Worm (Caenorhabditis elegans) whole organism, L1 larva: Measurements from ENCODE around the gene Y113G7A.13.
A peak's percentile ranks its signal among the peaks of the same experiment; 100 is the strongest.

Source experiments
- C16A3.4 ChIP-seq: fragments of 150-350 bp; optimal IDR thresholded peaks from 2 replicates; lab custom pipeline; 2014; ENCODE audit warnings: missing biosample characterization, missing genetic modification characterization
- C34B4.2 ChIP-seq: sonication (generic microtip); optimal IDR thresholded peaks from 2 replicates; lab custom pipeline; 2017; ENCODE audit warnings: mild to moderate bottlenecking, missing genetic modification characterization, missing compliant biosample characterization
- aha-1 ChIP-seq: fragments of 150-350 bp; optimal IDR thresholded peaks from 2 replicates; lab custom pipeline; 2014; ENCODE audit warnings: missing biosample characterization, missing genetic modification characterization
- ama-1 ChIP-seq: fragments of 150-350 bp; optimal IDR thresholded peaks from 2 replicates; lab custom pipeline; 2014
- ceh-63 ChIP-seq: fragments of 200-800 bp; sonication (Bioruptor generic); optimal IDR thresholded peaks from 2 replicates; lab custom pipeline; 2018; ENCODE audit warnings: mild to moderate bottlenecking, missing genetic modification characterization, missing compliant biosample characterization
- dsc-1 ChIP-seq: sonication (generic microtip); optimal IDR thresholded peaks from 2 replicates; lab custom pipeline; 2016; ENCODE audit warnings: mild to moderate bottlenecking, missing genetic modification characterization, missing compliant biosample characterization
- efl-1 ChIP-seq, 4 experiments: fragments of 150-350 bp; optimal IDR thresholded peaks in 3 of 4; peaks in 1 of 4; 1 replicate in 1 of 4; 2 replicates in 3 of 4; lab custom pipeline; 2014; ENCODE audit warnings: missing biosample characterization in 2 of 4, missing genetic modification characterization in 2 of 4, missing genetic modification reagents in 2 of 4
- elt-2 ChIP-seq: sonication (generic microtip); optimal IDR thresholded peaks from 2 replicates; lab custom pipeline; 2016; ENCODE audit warnings: missing genetic modification characterization, mild to moderate bottlenecking, inconsistent platforms, missing compliant biosample characterization, missing genetic modification reagents
- irx-1 ChIP-seq: sonication (generic microtip); optimal IDR thresholded peaks from 2 replicates; lab custom pipeline; 2016; ENCODE audit warnings: missing genetic modification characterization, missing compliant biosample characterization
- jun-1 ChIP-seq: fragments of 150-350 bp; optimal IDR thresholded peaks from 2 replicates; lab custom pipeline; 2014; ENCODE audit warnings: missing biosample characterization, missing genetic modification reagents, missing genetic modification characterization
- lin-14 ChIP-seq: fragments of 200-800 bp; sonication (Bioruptor generic); optimal IDR thresholded peaks from 2 replicates; lab custom pipeline; 2018; ENCODE audit warnings: mild to moderate bottlenecking, missing genetic modification characterization, moderate library complexity, missing compliant biosample characterization
- lin-15B ChIP-seq: fragments of 150-350 bp; sonication (generic microtip); optimal IDR thresholded peaks from 3 replicates; lab custom pipeline; 2014; ENCODE audit warnings: missing biosample characterization, missing genetic modification characterization
- lin-35 ChIP-seq, 2 experiments: fragments of 150-350 bp; optimal IDR thresholded peaks; 2 replicates each; lab custom pipeline; 2014; ENCODE audit warnings: missing biosample characterization in 2 of 2, missing genetic modification characterization in 2 of 2, missing genetic modification reagents in 2 of 2
- lin-39 ChIP-seq: fragments of 150-350 bp; optimal IDR thresholded peaks from 2 replicates; lab custom pipeline; 2014; ENCODE audit warnings: missing biosample characterization, missing genetic modification reagents, missing genetic modification characterization
- lir-3 ChIP-seq: sonication (generic microtip); optimal IDR thresholded peaks from 2 replicates; lab custom pipeline; 2016; ENCODE audit warnings: mild to moderate bottlenecking, missing genetic modification characterization, moderate library complexity, missing compliant biosample characterization; ENCODE audit not compliant: poor library complexity
- mdl-1 ChIP-seq, 2 experiments: fragments of 150-350 bp; optimal IDR thresholded peaks; 2 replicates each; lab custom pipeline; 2014 to 2017; ENCODE audit warnings: missing biosample characterization in 2 of 2, missing genetic modification characterization in 2 of 2, inconsistent platforms in 1 of 2
- nhr-12 ChIP-seq: sonication (generic microtip); optimal IDR thresholded peaks from 2 replicates; lab custom pipeline; 2017; ENCODE audit warnings: missing biosample characterization, missing genetic modification characterization
- nhr-19 ChIP-seq: fragments of 200-800 bp; sonication (Bioruptor generic); conservative IDR thresholded peaks from 2 replicates; pipeline ENCODE4 v1.3.6; 2022; ENCODE audit warnings: missing genetic modification characterization, missing compliant biosample characterization
- nhr-237 ChIP-seq: fragments of 150-350 bp; optimal IDR thresholded peaks from 2 replicates; lab custom pipeline; 2014; ENCODE audit warnings: missing biosample characterization, missing genetic modification characterization
- nhr-71 ChIP-seq: sonication (generic microtip); optimal IDR thresholded peaks from 2 replicates; lab custom pipeline; 2016; ENCODE audit warnings: mild to moderate bottlenecking, missing genetic modification characterization, moderate library complexity, missing compliant biosample characterization
- nhr-77 ChIP-seq: fragments of 150-350 bp; optimal IDR thresholded peaks from 2 replicates; lab custom pipeline; 2014; ENCODE audit warnings: missing biosample characterization, missing genetic modification characterization
- pag-3 ChIP-seq: sonication (generic microtip); optimal IDR thresholded peaks from 2 replicates; lab custom pipeline; 2017; ENCODE audit warnings: missing genetic modification characterization, mild to moderate bottlenecking, missing compliant biosample characterization, antibody characterized with exemption, borderline replicate concordance; ENCODE audit not compliant: insufficient read depth
- pax-3 ChIP-seq: fragments of 200-800 bp; sonication (Bioruptor generic); optimal IDR thresholded peaks from 2 replicates; lab custom pipeline; 2018; ENCODE audit warnings: mild to moderate bottlenecking, missing genetic modification characterization, moderate library complexity, missing compliant biosample characterization
- pqm-1 ChIP-seq: sonication (generic microtip); optimal IDR thresholded peaks from 3 replicates; lab custom pipeline; 2017; ENCODE audit warnings: missing biosample characterization, missing genetic modification characterization
- rnt-1 ChIP-seq: sonication (generic microtip); optimal IDR thresholded peaks from 2 replicates; lab custom pipeline; 2016; ENCODE audit warnings: mild to moderate bottlenecking, missing genetic modification characterization, moderate library complexity, missing compliant biosample characterization
- skn-1 ChIP-seq: fragments of 150-350 bp; optimal IDR thresholded peaks from 2 replicates; lab custom pipeline; 2014; ENCODE audit warnings: missing biosample characterization, missing genetic modification characterization
- snu-23 ChIP-seq: sonication (generic microtip); optimal IDR thresholded peaks from 2 replicates; lab custom pipeline; 2016; ENCODE audit warnings: missing genetic modification characterization, missing compliant biosample characterization
- sox-4 ChIP-seq: sonication (generic microtip); optimal IDR thresholded peaks from 2 replicates; lab custom pipeline; 2016; ENCODE audit warnings: missing genetic modification characterization, missing compliant biosample characterization
- sup-37 ChIP-seq: fragments of 200-800 bp; sonication (Bioruptor generic); optimal IDR thresholded peaks from 2 replicates; lab custom pipeline; 2018; ENCODE audit warnings: mild to moderate bottlenecking, missing genetic modification characterization, missing compliant biosample characterization
- swsn-7 ChIP-seq: sonication (generic microtip); optimal IDR thresholded peaks from 2 replicates; lab custom pipeline; 2016; ENCODE audit warnings: missing genetic modification characterization, missing compliant biosample characterization
- tbx-2 ChIP-seq: sonication (generic microtip); optimal IDR thresholded peaks from 2 replicates; lab custom pipeline; 2016; ENCODE audit warnings: missing genetic modification characterization, missing compliant biosample characterization
- unc-130 ChIP-seq: fragments of 150-350 bp; optimal IDR thresholded peaks from 2 replicates; lab custom pipeline; 2017; ENCODE audit warnings: missing biosample characterization, missing genetic modification characterization, inconsistent platforms
- unc-30 ChIP-seq: sonication (generic microtip); optimal IDR thresholded peaks from 2 replicates; lab custom pipeline; 2017; ENCODE audit warnings: missing biosample characterization, missing genetic modification characterization
- unc-62 ChIP-seq: fragments of 150-350 bp; optimal IDR thresholded peaks from 2 replicates; lab custom pipeline; 2014; ENCODE audit warnings: missing biosample characterization, missing genetic modification reagents, missing genetic modification characterization
- unc-86 ChIP-seq: sonication (generic microtip); optimal IDR thresholded peaks from 2 replicates; lab custom pipeline; 2016; ENCODE audit warnings: missing genetic modification characterization, missing compliant biosample characterization
- xbp-1 ChIP-seq: sonication (generic microtip); optimal IDR thresholded peaks from 2 replicates; lab custom pipeline; 2016; ENCODE audit warnings: missing genetic modification characterization, missing compliant biosample characterization
- zip-4 ChIP-seq: fragments of 200-800 bp; sonication (Bioruptor generic); optimal IDR thresholded peaks from 2 replicates; lab custom pipeline; 2018; ENCODE audit warnings: mild to moderate bottlenecking, missing genetic modification characterization, moderate library complexity, missing compliant biosample characterization

Y113G7A.13 gene

ce11 chrV:20147662-20148245 is at the start of gene Y113G7A.13:
Gene Y113G7A.13, plus strand, starts transcription at chrV:20148195.
- TF ChIP-seq swsn-7 (no peak), pqm-1 (tag; lab: Kevin White, UChicago) (peak; percentile 67), efl-1 (optimal IDR thresholded peaks at IDR 0.05; lab: Kevin White, UChicago) (no peak), efl-1 (GFP tag; optimal IDR thresholded peaks at IDR 0.05 in 1 of 2; lab: Kevin White, UChicago) (peak in 1 of 2 experiments; percentile 20), nhr-237 (tag; lab: Kevin White, UChicago) (no peak), lin-15B (tag; lab: Kevin White, UChicago) (no peak), unc-30 (tag; lab: Kevin White, UChicago) (no peak), nhr-19 (no peak), lin-35 (GFP tag; optimal IDR thresholded peaks at IDR 0.05; lab: Kevin White, UChicago) (peak in 1 of 2 experiments; percentile 25), elt-2 (tag; lab: Kevin White, UChicago) (peak; percentile 88)

ce11 chrV:20104417-20104816 is 43.6 kb upstream of the Y113G7A.13 start:
- no peak for TF ChIP-seq nhr-71 (tag; lab: Kevin White, UChicago)
- no peak for TF ChIP-seq lin-39 (tag; lab: Kevin White, UChicago)
- no peak for TF ChIP-seq ceh-63 (GFP tag; lab: Kevin White, UChicago)
- TF ChIP-seq C16A3.4 (tag; lab: Kevin White, UChicago) = no peak
- no peak for TF ChIP-seq lin-14 (GFP tag; lab: Kevin White, UChicago)
- no peak for TF ChIP-seq rnt-1 (tag; lab: Kevin White, UChicago)
- TF ChIP-seq tbx-2 (tag; lab: Kevin White, UChicago) = no peak
- no peak for TF ChIP-seq unc-62 (GFP tag; lab: Kevin White, UChicago)
- no peak for TF ChIP-seq pax-3 (tag; lab: Kevin White, UChicago)
- TF ChIP-seq zip-4 (GFP tag; lab: Kevin White, UChicago) = no peak
- TF ChIP-seq nhr-77 (tag; lab: Kevin White, UChicago) = no peak
- no peak for TF ChIP-seq xbp-1 (tag; lab: Kevin White, UChicago)
- no peak for TF ChIP-seq irx-1 (tag; lab: Kevin White, UChicago)
- TF ChIP-seq pag-3 (tag; lab: Kevin White, UChicago) = no peak

- TF ChIP-seq mdl-1 (tag; optimal IDR thresholded peaks at IDR 0.05; lab: Kevin White, UChicago) = no peak
- TF ChIP-seq snu-23 = no peak
- no peak for TF ChIP-seq nhr-71 (tag; lab: Kevin White, UChicago)
- TF ChIP-seq jun-1 (tag; lab: Kevin White, UChicago) = no peak
- TF ChIP-seq lin-39 (tag; lab: Kevin White, UChicago) = no peak
- no peak for TF ChIP-seq nhr-12 (tag; lab: Kevin White, UChicago)
- TF ChIP-seq ama-1 (lab: Kevin White, UChicago) = no peak
These were observed 42.7 kb upstream of the Y113G7A.13 start for ce11 chrV:20105210-20105793.

ce11 chrV:20119770-20120169 is 28.2 kb upstream of the Y113G7A.13 start:
- TF ChIP-seq unc-62 (GFP tag; lab: Kevin White, UChicago) (no peak), unc-86 (no peak), sup-37 (no peak), ceh-63 (GFP tag; lab: Kevin White, UChicago) (no peak), skn-1 (tag; lab: Kevin White, UChicago) (no peak), dsc-1 (no peak), unc-130 (no peak), unc-30 (tag; lab: Kevin White, UChicago) (no peak), snu-23 (no peak), zip-4 (GFP tag; lab: Kevin White, UChicago) (no peak), lir-3 (tag; lab: Kevin White, UChicago) (no peak), aha-1 (tag; lab: Kevin White, UChicago) (no peak), C34B4.2 (tag; lab: Kevin White, UChicago) (no peak), efl-1 (optimal IDR thresholded peaks at IDR 0.05; lab: Kevin White, UChicago) (no peak), efl-1 (GFP tag; optimal IDR thresholded peaks at IDR 0.05 in 1 of 2; lab: Kevin White, UChicago) (no peak), sox-4 (tag; lab: Kevin White, UChicago) (no peak)
